Worm (Caenorhabditis elegans): ENCODE data around the gene irld-25.
"Not testable (repeated sequence)": the region's sequence is repeated elsewhere in the genome, so short reads cannot be mapped to it uniquely, and the experiment has no call there.

The irld-25 gene

ce11 chrV:15256669-15257068, 35.2 kb downstream of the irld-25 start, which contains the start of gene srsx-39:
Gene srsx-39 (minus strand): TSS chrV:15256769.
- not testable (repeated sequence) for TF ChIP-seq unc-62 (GFP tag; optimal IDR thresholded peaks at IDR 0.05)

- no peak for TF ChIP-seq unc-62 (GFP tag; optimal IDR thresholded peaks at IDR 0.05)
Measured at ce11 chrV:15259049-15259448, 37.6 kb downstream of the irld-25 start, which contains the start of gene srsx-37. Gene srsx-37 (minus strand): TSS chrV:15259149.

DNA sequence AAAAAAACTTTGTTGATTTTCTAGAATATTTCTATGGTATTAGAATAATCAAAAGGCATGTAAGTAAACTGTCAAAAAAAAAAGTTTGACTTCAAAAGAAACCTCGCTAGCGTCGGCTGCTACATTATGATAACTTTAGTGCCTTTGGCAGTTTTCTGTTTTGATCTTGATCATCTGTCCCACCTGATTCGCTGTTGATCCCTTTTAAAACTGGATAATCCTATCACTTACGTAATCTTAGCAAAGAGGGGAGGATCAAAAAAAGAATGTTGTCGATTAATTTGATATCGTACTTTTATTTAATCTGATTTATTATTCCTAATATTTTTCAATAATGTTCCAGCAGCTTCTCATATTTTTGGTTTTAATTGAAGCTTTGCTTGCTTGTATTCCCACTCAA, 38.5 kb downstream of the irld-25 start, which contains the start of gene M01B2.8:
TSS of gene M01B2.8 (plus strand) at position 301 of the 400 bp plus-strand sequence.
- no peak for TF ChIP-seq unc-62 (GFP tag; optimal IDR thresholded peaks at IDR 0.05)

- TF ChIP-seq unc-62 (GFP tag; optimal IDR thresholded peaks at IDR 0.05): not testable (repeated sequence)
Measured at ce11 chrV:15262336-15262735, 40.9 kb downstream of the irld-25 start, which contains the start of gene M01B2.10. Gene M01B2.10 (minus strand): TSS chrV:15262436.

DNA sequence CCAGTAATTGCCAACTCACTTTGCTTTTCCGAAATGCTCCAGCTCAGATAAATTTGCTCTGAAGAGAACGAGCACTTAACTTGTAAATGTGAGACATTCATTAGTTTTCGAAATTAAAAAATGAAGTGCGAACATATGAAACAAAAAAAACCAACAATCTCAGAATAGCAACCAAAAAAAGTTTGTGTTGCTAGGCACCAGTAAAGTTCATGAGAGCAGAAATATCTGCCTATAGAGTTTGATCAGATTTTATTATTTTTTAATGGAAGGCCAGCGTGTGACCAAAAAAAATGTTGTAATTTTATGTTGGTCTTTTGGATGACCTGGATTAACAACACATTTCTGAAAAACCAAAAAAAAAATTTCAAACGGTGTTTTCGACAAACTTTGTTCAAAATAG, 42.7 kb downstream of the irld-25 start, which contains the start of gene M01B2.12:
TSS of gene M01B2.12 (minus strand) at position 101 of the 400 bp plus-strand sequence.
- no peak for TF ChIP-seq unc-62 (GFP tag; optimal IDR thresholded peaks at IDR 0.05)

DNA sequence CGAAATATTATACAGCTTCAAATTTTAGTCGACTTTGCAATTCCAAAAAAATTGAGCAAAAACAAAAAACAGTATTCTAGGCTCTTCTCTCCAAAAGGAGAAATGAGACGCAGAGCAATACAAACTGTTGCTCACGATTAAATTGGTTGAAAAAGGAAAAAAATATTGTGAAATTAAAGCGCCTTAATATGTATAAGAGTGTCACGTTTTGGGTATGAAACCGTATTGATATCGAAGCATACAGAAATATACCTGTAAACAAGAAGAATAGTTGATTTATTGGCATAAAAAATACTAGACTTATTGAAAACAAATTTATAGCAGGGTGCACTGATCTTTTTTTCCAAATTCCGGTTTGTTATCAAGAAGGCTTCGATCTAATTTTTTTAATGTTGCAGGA, 44.4 kb downstream of the irld-25 start, which contains the start of gene M01B2.13:
TSS of gene M01B2.13 (minus strand) at position 101 of the 400 bp plus-strand sequence.
- no peak for TF ChIP-seq unc-62 (GFP tag; optimal IDR thresholded peaks at IDR 0.05)

- TF ChIP-seq unc-62 (GFP tag; optimal IDR thresholded peaks at IDR 0.05): no peak
Measured at ce11 chrV:15267405-15267804, 46.0 kb downstream of the irld-25 start, which contains the start of gene T10H4.13. Gene T10H4.13 (minus strand): TSS chrV:15267505.

ce11 chrV:15268302-15268701, 46.9 kb downstream of the irld-25 start, which contains the start of gene srw-22:
Gene srw-22 (plus strand): TSS chrV:15268602.
- no peak for TF ChIP-seq unc-62 (GFP tag; optimal IDR thresholded peaks at IDR 0.05)

- TF ChIP-seq unc-62 (GFP tag; optimal IDR thresholded peaks at IDR 0.05): no peak
Measured at ce11 chrV:15272263-15272662, 50.8 kb downstream of the irld-25 start, which contains the start of gene T10H4.4. Gene T10H4.4 (minus strand): TSS chrV:15272363.
